Fruit fly (Drosophila melanogaster) whole organism, prepupa: ENCODE results near the gene CG14963.

Experiments
- CG9139 ChIP-seq: fragments of 200-800 bp; sonication (Bioruptor generic); optimal IDR thresholded peaks from 3 replicates; lab custom pipeline; 2017; ENCODE audit warnings: missing biosample characterization, mild to moderate bottlenecking, missing genetic modification characterization
- Met ChIP-seq: fragments of 200-800 bp; sonication (Bioruptor generic); optimal IDR thresholded peaks from 3 replicates; lab custom pipeline; 2016; ENCODE audit warnings: missing biosample characterization, missing genetic modification characterization
- Sox14 ChIP-seq: fragments of 200-800 bp; sonication (Bioruptor generic); optimal IDR thresholded peaks from 3 replicates; lab custom pipeline; 2016; ENCODE audit warnings: missing biosample characterization, missing genetic modification characterization
- lz ChIP-seq: fragments of 200-800 bp; sonication (Bioruptor generic); optimal IDR thresholded peaks from 3 replicates; lab custom pipeline; 2016; ENCODE audit warnings: missing biosample characterization, missing genetic modification characterization

dm6 chr3L:3198447-3199402, 26.4 kb upstream of the CG14963 start, which contains the start of the genes CG32276 and gry:
- TF ChIP-seq Sox14: no peak
- no peak for TF ChIP-seq CG9139 (GFP tag; lab: Kevin White, UChicago)
- peak; percentile 85 for TF ChIP-seq lz (GFP tag; lab: Kevin White, UChicago)
- TF ChIP-seq Met (GFP tag; lab: Kevin White, UChicago): no peak
